Worm (Caenorhabditis elegans) whole organism, early embryonic: ENCODE data around the gene C01G10.9.

Experiments
- B0310.2 ChIP-seq: sonication (generic microtip); optimal IDR thresholded peaks from 2 replicates; lab custom pipeline; 2016; ENCODE audit warnings: mild to moderate bottlenecking, missing genetic modification characterization, missing compliant biosample characterization
- F13C5.2 ChIP-seq: sonication (generic microtip); optimal IDR thresholded peaks from 2 replicates; lab custom pipeline; 2017; ENCODE audit warnings: mild to moderate bottlenecking, missing genetic modification characterization, inconsistent platforms, missing compliant biosample characterization
- aly-1 ChIP-seq: sonication (generic microtip); optimal IDR thresholded peaks from 2 replicates; lab custom pipeline; 2016; ENCODE audit warnings: missing genetic modification characterization, missing compliant biosample characterization
- ama-1 ChIP-seq: fragments of 150-350 bp; optimal IDR thresholded peaks from 2 replicates; lab custom pipeline; 2014
- ceh-13 ChIP-seq: fragments of 200-800 bp; sonication (Bioruptor generic); optimal IDR thresholded peaks from 2 replicates; lab custom pipeline; 2018; ENCODE audit warnings: mild to moderate bottlenecking, missing genetic modification characterization, missing compliant biosample characterization
- ceh-36 ChIP-seq: sonication (generic microtip); optimal IDR thresholded peaks from 2 replicates; lab custom pipeline; 2016; ENCODE audit warnings: missing genetic modification characterization, inconsistent platforms, missing compliant biosample characterization
- ets-7 ChIP-seq: sonication (generic microtip); optimal IDR thresholded peaks from 2 replicates; lab custom pipeline; 2016; ENCODE audit warnings: missing genotype, missing genetic modification characterization, missing compliant biosample characterization
- flt-1 ChIP-seq: fragments of 200-800 bp; sonication (Bioruptor generic); IDR thresholded peaks from 2 replicates; pipeline ENCODE4 v1.3.6; 2022; ENCODE audit warnings: missing genetic modification characterization, missing compliant biosample characterization
- hmbx-1 ChIP-seq: sonication (generic microtip); optimal IDR thresholded peaks from 2 replicates; lab custom pipeline; 2016; ENCODE audit warnings: mild to moderate bottlenecking, missing genetic modification characterization, missing compliant biosample characterization
- hmg-4 ChIP-seq: fragments of 200-800 bp; sonication (Bioruptor generic); optimal IDR thresholded peaks from 2 replicates; lab custom pipeline; 2018; ENCODE audit warnings: mild to moderate bottlenecking, missing genetic modification characterization, missing compliant biosample characterization
- hnd-1 ChIP-seq: sonication (generic microtip); optimal IDR thresholded peaks from 2 replicates; lab custom pipeline; 2016; ENCODE audit warnings: missing genetic modification characterization, missing compliant biosample characterization
- pes-1 ChIP-seq: fragments of 200-800 bp; sonication (Bioruptor generic); IDR thresholded peaks from 2 replicates; pipeline ENCODE4 v1.3.6; 2022; ENCODE audit warnings: missing genetic modification reagents, missing genetic modification characterization, missing compliant biosample characterization
- scrt-1 ChIP-seq: fragments of 200-800 bp; sonication (Bioruptor generic); IDR thresholded peaks from 2 replicates; pipeline ENCODE4 v1.3.6; 2022; ENCODE audit warnings: missing genetic modification characterization, missing compliant biosample characterization
- sea-1 ChIP-seq: fragments of 200-800 bp; sonication (Bioruptor generic); conservative IDR thresholded peaks from 2 replicates; pipeline ENCODE4 v1.3.6; 2022; ENCODE audit warnings: missing genetic modification characterization, missing compliant biosample characterization
- tbx-11 ChIP-seq: fragments of 200-800 bp; sonication (Bioruptor generic); IDR thresholded peaks from 2 replicates; pipeline ENCODE4 v1.3.6; 2022; ENCODE audit warnings: missing genetic modification characterization, missing compliant biosample characterization
- tbx-37 ChIP-seq: fragments of 200-800 bp; sonication (Bioruptor generic); conservative IDR thresholded peaks from 2 replicates; pipeline ENCODE4 v1.3.6; 2022; ENCODE audit warnings: missing genetic modification reagents, missing genetic modification characterization, missing compliant biosample characterization
- tra-4 ChIP-seq: sonication (generic microtip); optimal IDR thresholded peaks from 2 replicates; lab custom pipeline; 2017; ENCODE audit warnings: missing genetic modification characterization, missing compliant biosample characterization

C01G10.9 gene

ce11 chrV:15056346-15056839 lies 25.9 kb upstream of the C01G10.9 start:
- no peak; the same call in 1 of the 2 replicates for TF ChIP-seq sea-1 (GFP tag; lab: Robert Waterston, UW)

DNA sequence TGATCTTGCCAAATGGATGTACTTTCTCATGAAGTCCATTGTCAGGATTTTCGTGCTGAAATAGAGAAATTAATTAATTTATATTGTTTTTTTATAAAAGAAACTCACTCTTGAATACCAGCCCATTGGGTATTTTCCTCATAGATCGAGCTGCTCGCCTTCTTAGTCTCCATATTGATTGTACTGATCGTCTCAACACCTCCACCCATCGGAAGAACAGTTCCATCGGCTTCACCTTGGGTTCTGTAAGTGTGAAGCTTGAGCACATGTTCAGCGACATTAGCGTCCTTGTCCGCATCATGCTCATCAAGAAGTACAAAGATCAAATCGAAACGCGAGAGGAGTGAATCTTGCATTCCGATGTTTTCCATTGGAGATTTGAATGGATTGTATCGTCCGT lies 24.6 kb upstream of the C01G10.9 start:
- no peak for TF ChIP-seq B0310.2 (tag; lab: Kevin White, UChicago)
- TF ChIP-seq tbx-37 (GFP tag; lab: Robert Waterston, UW), result no peak
- TF ChIP-seq ceh-13 (GFP tag; lab: Kevin White, UChicago), result no peak
- no peak for TF ChIP-seq ama-1 (lab: Kevin White, UChicago)
- no peak for TF ChIP-seq pes-1 (GFP tag; lab: Robert Waterston, UW)
- no peak for TF ChIP-seq scrt-1
- no peak for TF ChIP-seq aly-1 (tag; lab: Kevin White, UChicago)
- TF ChIP-seq tbx-11 (GFP tag; lab: Robert Waterston, UW), result no peak
- no peak for TF ChIP-seq hmbx-1 (tag; lab: Kevin White, UChicago)
- TF ChIP-seq tra-4 (tag; lab: Kevin White, UChicago), result no peak
- no peak for TF ChIP-seq hmg-4 (GFP tag; lab: Kevin White, UChicago)
- no peak for TF ChIP-seq flt-1 (GFP tag; lab: Robert Waterston, UW)
- no peak for TF ChIP-seq hnd-1 (tag; lab: Kevin White, UChicago)
- TF ChIP-seq F13C5.2 (tag; lab: Kevin White, UChicago), result no peak
- TF ChIP-seq ets-7 (tag; lab: Kevin White, UChicago), result no peak

DNA sequence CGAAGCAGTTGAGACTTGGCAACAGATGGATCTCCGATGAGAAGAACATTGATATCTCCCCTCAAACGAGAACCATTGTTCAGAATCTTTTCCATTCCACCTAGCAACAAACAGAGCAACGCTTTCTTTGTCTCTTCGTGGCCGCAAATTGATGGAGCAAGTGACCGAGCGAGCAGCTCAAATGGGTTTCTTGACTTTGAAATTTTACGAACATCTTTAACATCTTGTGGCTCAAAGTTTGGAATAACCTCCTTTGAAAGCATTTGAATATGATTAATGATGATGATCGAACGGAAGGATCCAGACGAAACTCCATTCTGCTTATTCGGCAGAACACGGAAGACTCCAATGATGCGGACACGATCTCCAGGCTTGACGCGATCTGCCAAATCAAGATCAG lies 23.9 kb upstream of the C01G10.9 start:
- TF ChIP-seq tra-4 (tag; lab: Kevin White, UChicago) (no peak), F13C5.2 (tag; lab: Kevin White, UChicago) (no peak), hnd-1 (tag; lab: Kevin White, UChicago) (no peak), aly-1 (tag; lab: Kevin White, UChicago) (no peak), tbx-11 (GFP tag; lab: Robert Waterston, UW) (no peak), scrt-1 (no peak), pes-1 (GFP tag; lab: Robert Waterston, UW) (no peak), ceh-36 (tag; lab: Kevin White, UChicago) (no peak), hmg-4 (GFP tag; lab: Kevin White, UChicago) (no peak), hmbx-1 (tag; lab: Kevin White, UChicago) (no peak), ceh-13 (GFP tag; lab: Kevin White, UChicago) (no peak), ama-1 (lab: Kevin White, UChicago) (no peak), B0310.2 (tag; lab: Kevin White, UChicago) (no peak), sea-1 (GFP tag; lab: Robert Waterston, UW) (no peak)

- TF ChIP-seq aly-1 (tag; lab: Kevin White, UChicago) (no peak), sea-1 (GFP tag; lab: Robert Waterston, UW) (no peak), tra-4 (tag; lab: Kevin White, UChicago) (no peak), hnd-1 (tag; lab: Kevin White, UChicago) (no peak), F13C5.2 (tag; lab: Kevin White, UChicago) (no peak), ama-1 (lab: Kevin White, UChicago) (no peak), scrt-1 (no peak), pes-1 (GFP tag; lab: Robert Waterston, UW) (no peak), hmg-4 (GFP tag; lab: Kevin White, UChicago) (no peak), ceh-13 (GFP tag; lab: Kevin White, UChicago) (no peak), B0310.2 (tag; lab: Kevin White, UChicago) (no peak), ets-7 (tag; lab: Kevin White, UChicago) (no peak), tbx-37 (GFP tag; lab: Robert Waterston, UW) (no peak), ceh-36 (tag; lab: Kevin White, UChicago) (no peak), hmbx-1 (tag; lab: Kevin White, UChicago) (no peak), flt-1 (GFP tag; lab: Robert Waterston, UW) (no peak), tbx-11 (GFP tag; lab: Robert Waterston, UW) (no peak)
Observed at ce11 chrV:15058965-15059364, 23.4 kb upstream of the C01G10.9 start.

- TF ChIP-seq ama-1 (lab: Kevin White, UChicago), result no peak
- no peak for TF ChIP-seq ceh-13 (GFP tag; lab: Kevin White, UChicago)
- no peak for TF ChIP-seq flt-1 (GFP tag; lab: Robert Waterston, UW)
- TF ChIP-seq B0310.2 (tag; lab: Kevin White, UChicago), result no peak
- TF ChIP-seq tra-4 (tag; lab: Kevin White, UChicago), result no peak
- no peak for TF ChIP-seq aly-1 (tag; lab: Kevin White, UChicago)
- no peak for TF ChIP-seq tbx-11 (GFP tag; lab: Robert Waterston, UW)
- no peak for TF ChIP-seq F13C5.2 (tag; lab: Kevin White, UChicago)
- TF ChIP-seq scrt-1, result no peak
- no peak for TF ChIP-seq hmg-4 (GFP tag; lab: Kevin White, UChicago)
- TF ChIP-seq pes-1 (GFP tag; lab: Robert Waterston, UW), result no peak
- TF ChIP-seq sea-1 (GFP tag; lab: Robert Waterston, UW), result no peak
- no peak for TF ChIP-seq ceh-36 (tag; lab: Kevin White, UChicago)
- TF ChIP-seq hnd-1 (tag; lab: Kevin White, UChicago), result no peak
Observed at ce11 chrV:15059534-15059933, 22.8 kb upstream of the C01G10.9 start, which contains the start of the genes mcm-3 and C25D7.15. Gene mcm-3 (minus strand): TSS chrV:15059599. Gene C25D7.15 (plus strand): TSS chrV:15059808.

- no peak for TF ChIP-seq ceh-13 (GFP tag; lab: Kevin White, UChicago)
- TF ChIP-seq sea-1 (GFP tag; lab: Robert Waterston, UW), result no peak
- no peak for TF ChIP-seq B0310.2 (tag; lab: Kevin White, UChicago)
- no peak for TF ChIP-seq hnd-1 (tag; lab: Kevin White, UChicago)
- no peak for TF ChIP-seq ceh-36 (tag; lab: Kevin White, UChicago)
- no peak for TF ChIP-seq tbx-11 (GFP tag; lab: Robert Waterston, UW)
- TF ChIP-seq aly-1 (tag; lab: Kevin White, UChicago), result no peak
- TF ChIP-seq tbx-37 (GFP tag; lab: Robert Waterston, UW), result no peak
- TF ChIP-seq flt-1 (GFP tag; lab: Robert Waterston, UW), result no peak
- no peak for TF ChIP-seq F13C5.2 (tag; lab: Kevin White, UChicago)
- no peak for TF ChIP-seq hmbx-1 (tag; lab: Kevin White, UChicago)
- TF ChIP-seq ets-7 (tag; lab: Kevin White, UChicago), result no peak
- no peak for TF ChIP-seq ama-1 (lab: Kevin White, UChicago)
- TF ChIP-seq pes-1 (GFP tag; lab: Robert Waterston, UW), result no peak
- TF ChIP-seq hmg-4 (GFP tag; lab: Kevin White, UChicago), result no peak
Observed at ce11 chrV:15060595-15060994, 21.7 kb upstream of the C01G10.9 start.
